Worm (Caenorhabditis elegans) whole organism, L1 larva: ENCODE data around the gene T13F3.8.
A peak's percentile ranks its signal among the peaks of the same experiment; 100 is the strongest.

Source experiments
- C04F5.9 ChIP-seq: sonication (generic microtip); optimal IDR thresholded peaks from 2 replicates; lab custom pipeline; 2016; ENCODE audit warnings: missing genetic modification characterization, missing compliant biosample characterization
- C34B4.2 ChIP-seq: sonication (generic microtip); optimal IDR thresholded peaks from 2 replicates; lab custom pipeline; 2017; ENCODE audit warnings: mild to moderate bottlenecking, missing genetic modification characterization, missing compliant biosample characterization
- Y116A8C.19 ChIP-seq: sonication (generic microtip); optimal IDR thresholded peaks from 2 replicates; lab custom pipeline; 2016; ENCODE audit warnings: missing compliant biosample characterization, missing genetic modification characterization, borderline replicate concordance
- blmp-1 ChIP-seq: fragments of 150-350 bp; optimal IDR thresholded peaks from 2 replicates; lab custom pipeline; 2014; ENCODE audit warnings: missing biosample characterization, missing genetic modification characterization
- ces-1 ChIP-seq: fragments of 150-350 bp; optimal IDR thresholded peaks from 2 replicates; lab custom pipeline; 2014; ENCODE audit warnings: missing biosample characterization, missing genetic modification reagents, missing genetic modification characterization
- dpl-1 ChIP-seq, 3 experiments: fragments of 150-350 bp in 2 of 3; sonication (generic microtip) in 1 of 3; optimal IDR thresholded peaks; 2 replicates each; lab custom pipeline; 2014 to 2017; ENCODE audit warnings: missing biosample characterization in 3 of 3, missing genetic modification characterization in 3 of 3, missing genetic modification reagents in 3 of 3
- efl-1 ChIP-seq, 4 experiments: fragments of 150-350 bp; optimal IDR thresholded peaks in 3 of 4; peaks in 1 of 4; 1 replicate in 1 of 4; 2 replicates in 3 of 4; lab custom pipeline; 2014; ENCODE audit warnings: missing biosample characterization in 2 of 4, missing genetic modification characterization in 2 of 4, missing genetic modification reagents in 2 of 4
- efl-3 ChIP-seq: fragments of 200-800 bp; sonication (Bioruptor generic); optimal IDR thresholded peaks from 2 replicates; lab custom pipeline; 2018; ENCODE audit warnings: mild to moderate bottlenecking, missing genetic modification characterization, missing compliant biosample characterization
- elt-2 ChIP-seq: sonication (generic microtip); optimal IDR thresholded peaks from 2 replicates; lab custom pipeline; 2016; ENCODE audit warnings: missing genetic modification characterization, mild to moderate bottlenecking, inconsistent platforms, missing compliant biosample characterization, missing genetic modification reagents
- elt-3 ChIP-seq, 6 experiments: fragments of 150-350 bp in 1 of 6; sonication (generic microtip); optimal IDR thresholded peaks; 2 replicates each; lab custom pipeline; 2017 to 2018; ENCODE audit warnings: missing biosample characterization in 6 of 6, missing genetic modification characterization in 6 of 6, inconsistent platforms in 1 of 6
- fkh-10 ChIP-seq: sonication (generic microtip); optimal IDR thresholded peaks from 2 replicates; lab custom pipeline; 2017; ENCODE audit warnings: missing biosample characterization, missing genetic modification reagents, missing genetic modification characterization
- fkh-4 ChIP-seq: sonication (generic microtip); optimal IDR thresholded peaks from 2 replicates; lab custom pipeline; 2016; ENCODE audit warnings: missing compliant biosample characterization, missing genetic modification characterization, borderline replicate concordance
- fkh-8 ChIP-seq: sonication (generic microtip); optimal IDR thresholded peaks from 2 replicates; lab custom pipeline; 2016; ENCODE audit warnings: mild to moderate bottlenecking, missing genetic modification characterization, missing compliant biosample characterization
- hlh-17 ChIP-seq: fragments of 200-800 bp; sonication (Bioruptor generic); optimal IDR thresholded peaks from 2 replicates; lab custom pipeline; 2018; ENCODE audit warnings: missing genetic modification characterization, mild to moderate bottlenecking, missing compliant biosample characterization, moderate library complexity, borderline replicate concordance
- hlh-4 ChIP-seq: sonication (generic microtip); optimal IDR thresholded peaks from 2 replicates; lab custom pipeline; 2016; ENCODE audit warnings: mild to moderate bottlenecking, missing genetic modification characterization, missing compliant biosample characterization
- irx-1 ChIP-seq: sonication (generic microtip); optimal IDR thresholded peaks from 2 replicates; lab custom pipeline; 2016; ENCODE audit warnings: missing genetic modification characterization, missing compliant biosample characterization
- lin-13 ChIP-seq: fragments of 150-350 bp; optimal IDR thresholded peaks from 2 replicates; lab custom pipeline; 2014; ENCODE audit warnings: missing biosample characterization, missing genetic modification reagents, missing genetic modification characterization
- lin-35 ChIP-seq, 2 experiments: fragments of 150-350 bp; optimal IDR thresholded peaks; 2 replicates each; lab custom pipeline; 2014; ENCODE audit warnings: missing biosample characterization in 2 of 2, missing genetic modification characterization in 2 of 2, missing genetic modification reagents in 2 of 2
- lin-39 ChIP-seq: fragments of 150-350 bp; optimal IDR thresholded peaks from 2 replicates; lab custom pipeline; 2014; ENCODE audit warnings: missing biosample characterization, missing genetic modification reagents, missing genetic modification characterization
- mdl-1 ChIP-seq, 2 experiments: fragments of 150-350 bp; optimal IDR thresholded peaks; 2 replicates each; lab custom pipeline; 2014 to 2017; ENCODE audit warnings: missing biosample characterization in 2 of 2, missing genetic modification characterization in 2 of 2, inconsistent platforms in 1 of 2
- mep-1 ChIP-seq: fragments of 150-350 bp; optimal IDR thresholded peaks from 2 replicates; lab custom pipeline; 2014; ENCODE audit warnings: missing biosample characterization, missing genetic modification characterization
- nhr-11 ChIP-seq: fragments of 150-350 bp; optimal IDR thresholded peaks from 2 replicates; lab custom pipeline; 2014; ENCODE audit warnings: missing biosample characterization, missing genetic modification characterization
- nhr-20 ChIP-seq: sonication (generic microtip); optimal IDR thresholded peaks from 2 replicates; lab custom pipeline; 2016; ENCODE audit warnings: mild to moderate bottlenecking, missing genetic modification characterization, missing compliant biosample characterization
- nhr-28 ChIP-seq: fragments of 150-350 bp; optimal IDR thresholded peaks from 2 replicates; lab custom pipeline; 2014; ENCODE audit warnings: missing biosample characterization, missing genetic modification characterization
- nhr-76 ChIP-seq: sonication (generic microtip); optimal IDR thresholded peaks from 2 replicates; lab custom pipeline; 2017; ENCODE audit warnings: missing biosample characterization, missing genetic modification characterization
- nhr-84 ChIP-seq: sonication (generic microtip); optimal IDR thresholded peaks from 2 replicates; lab custom pipeline; 2017; ENCODE audit warnings: missing biosample characterization, missing genetic modification characterization
- nhr-90 ChIP-seq: sonication (generic microtip); optimal IDR thresholded peaks from 2 replicates; lab custom pipeline; 2016; ENCODE audit warnings: mild to moderate bottlenecking, missing genetic modification characterization, missing compliant biosample characterization; ENCODE audit not compliant: poor library complexity
- sox-4 ChIP-seq: sonication (generic microtip); optimal IDR thresholded peaks from 2 replicates; lab custom pipeline; 2016; ENCODE audit warnings: missing genetic modification characterization, missing compliant biosample characterization
- sptf-1 ChIP-seq: fragments of 150-350 bp; optimal IDR thresholded peaks from 2 replicates; lab custom pipeline; 2014; ENCODE audit warnings: missing biosample characterization, missing genetic modification characterization
- tbx-2 ChIP-seq: sonication (generic microtip); optimal IDR thresholded peaks from 2 replicates; lab custom pipeline; 2016; ENCODE audit warnings: missing genetic modification characterization, missing compliant biosample characterization
- tlp-1 ChIP-seq: fragments of 150-350 bp; optimal IDR thresholded peaks from 2 replicates; lab custom pipeline; 2014; ENCODE audit warnings: missing biosample characterization, missing genetic modification characterization
- unc-62 ChIP-seq: fragments of 150-350 bp; optimal IDR thresholded peaks from 2 replicates; lab custom pipeline; 2014; ENCODE audit warnings: missing biosample characterization, missing genetic modification reagents, missing genetic modification characterization
- unc-86 ChIP-seq: sonication (generic microtip); optimal IDR thresholded peaks from 2 replicates; lab custom pipeline; 2016; ENCODE audit warnings: missing genetic modification characterization, missing compliant biosample characterization
- unc-98 ChIP-seq: fragments of 200-800 bp; sonication (Bioruptor generic); IDR thresholded peaks from 2 replicates; pipeline ENCODE4 v1.3.6; 2022; ENCODE audit warnings: missing genetic modification characterization, missing compliant biosample characterization
- ztf-11 ChIP-seq, 2 experiments: sonication (generic microtip); optimal IDR thresholded peaks; 2 replicates each; lab custom pipeline; 2016 to 2017; ENCODE audit warnings: missing genetic modification characterization in 2 of 2, missing biosample characterization in 1 of 2, missing compliant biosample characterization in 1 of 2

Gene T13F3.8

DNA sequence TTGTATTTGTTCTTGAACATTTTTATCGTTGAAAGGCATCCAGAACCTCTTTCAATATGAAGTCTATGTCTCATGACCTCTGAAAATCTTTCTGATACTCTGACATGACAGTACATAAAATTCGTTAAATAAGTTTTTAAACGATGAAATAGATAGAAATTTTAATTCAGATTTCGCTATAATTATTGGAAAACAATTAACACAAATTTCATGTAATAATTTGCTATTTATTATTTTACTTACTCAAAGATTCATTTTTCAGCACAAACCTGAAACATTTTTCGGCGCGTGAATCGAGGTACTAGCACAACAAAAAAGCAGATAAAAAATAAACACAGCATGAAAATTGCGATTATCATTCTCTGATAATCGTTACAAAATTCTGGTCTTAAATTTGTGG lies 3.1 kb upstream of the T13F3.8 start, which contains the start of gene T13F3.4:
T13F3.4 (minus strand) TSS at position 101 of the 400 bp plus-strand sequence.
- TF ChIP-seq nhr-28 (tag; lab: Kevin White, UChicago) (no peak), ces-1 (GFP tag; lab: Kevin White, UChicago) (no peak), hlh-17 (no peak), unc-62 (GFP tag; lab: Kevin White, UChicago) (no peak), ztf-11 (tag; optimal IDR thresholded peaks at IDR 0.05; lab: Kevin White, UChicago) (no peak), fkh-4 (tag; lab: Kevin White, UChicago) (no peak), lin-13 (GFP tag; lab: Kevin White, UChicago) (no peak), Y116A8C.19 (tag; lab: Kevin White, UChicago) (no peak), fkh-10 (GFP tag; lab: Kevin White, UChicago) (no peak), elt-3 (tag; optimal IDR thresholded peaks at IDR 0.05; lab: Kevin White, UChicago) (no peak), unc-86 (tag; lab: Kevin White, UChicago) (no peak), lin-39 (tag; lab: Kevin White, UChicago) (no peak)

- TF ChIP-seq hlh-4 (no peak), unc-98 (GFP tag; lab: Robert Waterston, UW) (no peak)
Measured at ce11 chrV:16271121-16271520, 1.5 kb downstream of the T13F3.8 start, which contains the start of gene T13F3.6. Gene T13F3.6 (minus strand): TSS chrV:16271221.

DNA sequence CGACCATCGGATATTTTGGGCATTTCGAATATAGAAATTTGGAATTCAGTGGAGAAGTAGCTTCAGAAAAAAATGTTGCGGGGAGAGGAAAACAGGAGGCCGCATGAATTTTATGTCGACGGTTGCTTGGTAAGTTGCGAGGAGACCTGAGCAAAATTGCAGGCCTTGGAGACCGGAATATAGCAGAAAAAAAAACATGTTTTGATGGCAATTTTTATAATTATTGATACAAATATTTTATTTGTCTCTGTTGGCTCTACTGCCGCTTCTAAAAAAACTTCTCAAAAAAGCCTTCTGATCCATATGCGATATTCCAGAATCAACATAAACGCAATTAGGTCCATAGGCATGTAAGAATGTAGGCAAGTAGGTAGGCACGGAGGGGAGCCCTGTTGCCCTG lies 5.7 kb downstream of the T13F3.8 start, which contains the start of gene pacl-1:
pacl-1 (minus strand) TSS at position 101 of the 400 bp plus-strand sequence.
- no peak for TF ChIP-seq nhr-76 (tag; lab: Kevin White, UChicago)
- no peak for TF ChIP-seq fkh-8 (tag; lab: Kevin White, UChicago)
- no peak for TF ChIP-seq tbx-2 (tag; lab: Kevin White, UChicago)
- no peak for TF ChIP-seq hlh-17
- TF ChIP-seq dpl-1 (GFP tag; optimal IDR thresholded peaks at IDR 0.05; lab: Kevin White, UChicago): no peak
- TF ChIP-seq mdl-1 (tag; optimal IDR thresholded peaks at IDR 0.05; lab: Kevin White, UChicago): no peak
- TF ChIP-seq tlp-1 (tag; lab: Kevin White, UChicago): no peak
- TF ChIP-seq unc-62 (GFP tag; lab: Kevin White, UChicago): no peak
- TF ChIP-seq nhr-28 (tag; lab: Kevin White, UChicago): no peak
- TF ChIP-seq nhr-84 (tag; lab: Kevin White, UChicago): no peak
- TF ChIP-seq efl-3 (GFP tag; lab: Kevin White, UChicago): no peak
- TF ChIP-seq irx-1 (tag; lab: Kevin White, UChicago): no peak

DNA sequence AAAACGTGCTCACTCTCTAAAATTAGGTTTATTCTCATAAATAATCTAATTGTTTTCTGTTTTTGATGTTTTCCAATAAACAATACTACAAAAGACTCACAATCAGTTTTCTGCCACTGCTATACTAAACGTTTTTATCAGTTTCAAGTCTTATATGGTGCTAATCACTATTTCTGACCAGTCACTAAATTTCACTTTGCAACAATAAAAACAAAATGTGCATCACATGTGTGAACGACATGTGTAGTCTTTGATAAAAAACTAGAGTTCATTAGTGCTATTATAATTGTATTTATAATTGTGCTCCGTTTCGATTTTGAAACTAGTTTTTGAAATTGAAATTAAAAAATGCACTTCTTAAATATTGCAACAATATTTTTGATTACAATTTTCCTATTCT lies 8.3 kb downstream of the T13F3.8 start, which contains the start of gene cyp-37B1:
cyp-37B1 (plus strand) TSS at position 199 of the 400 bp plus-strand sequence.
- peak; percentile 59 for TF ChIP-seq nhr-20 (tag; lab: Kevin White, UChicago)
- no peak for TF ChIP-seq sptf-1 (tag; lab: Kevin White, UChicago)
- peak; percentile 38 for TF ChIP-seq nhr-90 (tag; lab: Kevin White, UChicago)
- TF ChIP-seq lin-35 (GFP tag; optimal IDR thresholded peaks at IDR 0.05; lab: Kevin White, UChicago): peak in 1 of 2 experiments; percentile 34
- TF ChIP-seq elt-2 (tag; lab: Kevin White, UChicago): peak; percentile 95

ce11 chrV:16282147-16282546 lies 12.5 kb downstream of the T13F3.8 start, which contains the start of gene F28G4.2:
Gene F28G4.2 (minus strand): TSS chrV:16282321.
- no peak for TF ChIP-seq efl-1 (optimal IDR thresholded peaks at IDR 0.05; lab: Kevin White, UChicago)
- no peak for TF ChIP-seq efl-1 (GFP tag; optimal IDR thresholded peaks at IDR 0.05 in 1 of 2; lab: Kevin White, UChicago)
- TF ChIP-seq sox-4 (tag; lab: Kevin White, UChicago): no peak
- TF ChIP-seq blmp-1: peak; percentile 78
- no peak for TF ChIP-seq fkh-4 (tag; lab: Kevin White, UChicago)
- no peak for TF ChIP-seq mep-1
- no peak for TF ChIP-seq nhr-11
- TF ChIP-seq C04F5.9 (tag; lab: Kevin White, UChicago): no peak
- no peak for TF ChIP-seq C34B4.2 (tag; lab: Kevin White, UChicago)
- TF ChIP-seq, all 84 proteins: peak for 1
